Worm (Caenorhabditis elegans): ENCODE measurements around the gene gpr-1.

Gene gpr-1

ce11 chrIII:8611282-8611681 lies 17.4 kb upstream of the gpr-1 start:
- TF ChIP-seq ztf-22 (GFP tag; optimal IDR thresholded peaks at IDR 0.05) (no peak), cebp-1 (GFP tag; IDR thresholded peaks at IDR 0.05) (peak; percentile 47; the same call in 1 of the 2 replicates), cebp-1 (tag; optimal IDR thresholded peaks at IDR 0.05) (peak; percentile 90)

DNA sequence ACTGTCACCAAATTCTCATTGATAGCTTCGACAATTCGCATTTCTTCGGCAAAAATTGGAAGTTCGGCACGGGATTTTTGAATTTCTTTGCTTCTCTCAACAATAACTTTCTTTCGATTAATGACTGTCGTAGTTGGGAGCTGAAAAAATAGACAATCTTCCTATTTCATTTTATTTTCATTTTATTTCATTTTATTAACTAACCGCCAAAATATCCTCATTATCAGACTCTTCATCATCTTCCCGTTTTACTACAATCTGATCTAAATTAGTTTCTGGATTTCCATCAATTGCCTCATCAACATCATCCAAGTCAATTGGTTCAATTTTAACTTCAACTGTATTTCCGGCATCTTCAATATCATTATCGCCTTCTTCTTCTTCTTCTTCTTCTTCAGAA lies 15.2 kb upstream of the gpr-1 start:
- TF ChIP-seq hlh-26 (GFP tag; conservative IDR thresholded peaks at IDR 0.05), result no peak
- TF ChIP-seq B0336.3 (GFP tag; IDR thresholded peaks at IDR 0.05), result no peak
- no peak for TF ChIP-seq madf-8 (GFP tag; conservative IDR thresholded peaks at IDR 0.05)
- TF ChIP-seq mel-28 (tag; optimal IDR thresholded peaks at IDR 0.05; ENCODE audit: borderline replicate concordance), result no peak
- TF ChIP-seq ekl-4 (GFP tag; IDR thresholded peaks at IDR 0.05), result no peak
- no peak for TF ChIP-seq nfya-2 (GFP tag; IDR thresholded peaks at IDR 0.05)
- TF ChIP-seq tlf-1 (GFP tag; optimal IDR thresholded peaks at IDR 0.05), result no peak
- no peak for TF ChIP-seq bed-2 (GFP tag; IDR thresholded peaks at IDR 0.05)
- no peak for TF ChIP-seq gei-17 (GFP tag; optimal IDR thresholded peaks at IDR 0.05)
- TF ChIP-seq aptf-3 (GFP tag; IDR thresholded peaks at IDR 0.05), result no peak
- no peak for TF ChIP-seq ceh-58 (GFP tag; IDR thresholded peaks at IDR 0.05)
- TF ChIP-seq cebp-1 (GFP tag; IDR thresholded peaks at IDR 0.05), result no peak
- TF ChIP-seq cebp-1 (tag; optimal IDR thresholded peaks at IDR 0.05), result no peak
- no peak for TF ChIP-seq dox-1 (GFP tag; IDR thresholded peaks at IDR 0.05)
- TF ChIP-seq B0035.1 (tag; optimal IDR thresholded peaks at IDR 0.05), result no peak
- no peak for TF ChIP-seq Y67H2A.10 (GFP tag; conservative IDR thresholded peaks at IDR 0.05)
- no peak for TF ChIP-seq sdz-38 (tag; optimal IDR thresholded peaks at IDR 0.05)
- no peak for TF ChIP-seq C17E4.6 (GFP tag; IDR thresholded peaks at IDR 0.05)
- TF ChIP-seq D2030.7 (GFP tag; IDR thresholded peaks at IDR 0.05), result no peak
- no peak for TF ChIP-seq K11D2.4 (GFP tag; IDR thresholded peaks at IDR 0.05)

DNA sequence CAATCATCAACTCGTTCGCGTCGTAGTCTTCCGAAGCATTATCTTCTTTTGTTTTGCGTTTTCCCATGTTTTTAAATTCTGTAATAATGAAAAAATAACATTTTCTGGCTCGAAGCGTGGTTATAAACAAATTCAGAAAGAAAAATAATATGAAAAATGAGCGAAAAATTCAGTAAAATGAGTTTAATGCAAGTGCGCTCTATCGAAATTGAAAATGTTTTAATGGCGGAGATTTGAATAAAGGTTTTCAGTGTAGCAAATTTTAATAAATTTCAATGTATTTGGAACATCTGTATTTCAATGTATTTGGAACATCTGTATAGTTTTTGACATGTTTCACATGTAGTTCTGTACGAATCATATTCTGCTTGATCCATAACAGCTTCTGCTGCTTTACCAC lies 14.2 kb upstream of the gpr-1 start, which contains the start of gene rha-2:
Gene rha-2, minus strand, starts transcription at position 80 of the 400 bp plus-strand sequence.
- TF ChIP-seq F57C9.4 (tag; optimal IDR thresholded peaks at IDR 0.05) (no peak), ztf-18 (tag; optimal IDR thresholded peaks at IDR 0.05) (no peak), zfh-2 (GFP tag; conservative IDR thresholded peaks at IDR 0.05) (no peak), mes-4 (tag; optimal IDR thresholded peaks at IDR 0.05) (no peak), lin-54 (GFP tag; optimal IDR thresholded peaks at IDR 0.05) (peak; percentile 42), pbrm-1 (GFP tag; IDR thresholded peaks at IDR 0.05) (no peak), lin-35 (GFP tag; optimal IDR thresholded peaks at IDR 0.05) (no peak), Y95B8A.8 (GFP tag; IDR thresholded peaks at IDR 0.05) (no peak), ceh-58 (GFP tag; IDR thresholded peaks at IDR 0.05) (no peak), efl-1 (GFP tag; optimal IDR thresholded peaks at IDR 0.05) (peak; percentile 51), mel-28 (tag; optimal IDR thresholded peaks at IDR 0.05; ENCODE audit: borderline replicate concordance) (no peak), ztf-22 (GFP tag; optimal IDR thresholded peaks at IDR 0.05) (no peak), C06A6.2 (GFP tag; conservative IDR thresholded peaks at IDR 0.05) (no peak), him-1 (tag; optimal IDR thresholded peaks at IDR 0.05) (no peak), mcd-1 (GFP tag; IDR thresholded peaks at IDR 0.05) (peak; percentile 76)

DNA sequence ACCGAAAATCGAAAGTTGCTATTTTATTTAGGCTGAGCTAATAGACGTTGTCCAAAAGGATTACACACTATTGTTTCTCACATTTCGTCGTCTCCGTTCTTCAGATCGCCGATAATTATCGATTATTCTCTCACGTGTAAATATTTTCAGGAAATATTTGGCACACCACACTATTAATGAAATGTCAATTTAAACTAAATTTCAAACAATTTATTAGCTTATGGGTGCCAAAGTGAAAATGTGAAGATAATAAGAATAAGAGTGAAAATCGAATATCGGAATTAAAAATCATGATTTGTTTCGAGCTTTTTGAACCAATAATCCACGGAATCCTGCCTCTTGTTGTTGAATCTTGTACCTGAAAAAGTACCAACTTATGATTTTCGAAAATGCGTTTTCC lies 12.1 kb upstream of the gpr-1 start, which contains the start of gene C06E1.11:
Gene C06E1.11, minus strand, starts transcription at position 101 of the 400 bp plus-strand sequence.
- TF ChIP-seq tbp1 (GFP tag; optimal IDR thresholded peaks at IDR 0.05) (no peak), hlh-26 (GFP tag; conservative IDR thresholded peaks at IDR 0.05) (no peak), pbrm-1 (GFP tag; IDR thresholded peaks at IDR 0.05) (no peak), C17E4.6 (GFP tag; IDR thresholded peaks at IDR 0.05) (no peak), ama-1 (optimal IDR thresholded peaks at IDR 0.05) (no peak), ama-1 (GFP tag; optimal IDR thresholded peaks at IDR 0.05) (no peak), lin-40 (tag; optimal IDR thresholded peaks at IDR 0.05) (no peak), ztf-25 (GFP tag; IDR thresholded peaks at IDR 0.05) (no peak), B0261.1 (tag; optimal IDR thresholded peaks at IDR 0.05) (no peak), ceh-79 (tag; optimal IDR thresholded peaks at IDR 0.05) (no peak), F33H1.4 (GFP tag; IDR thresholded peaks at IDR 0.05) (no peak), attf-5 (GFP tag; optimal IDR thresholded peaks at IDR 0.05) (no peak), F22D6.2 (tag; optimal IDR thresholded peaks at IDR 0.05) (no peak), rpc-1 (optimal IDR thresholded peaks at IDR 0.05) (no peak), rpc-1 (tag; optimal IDR thresholded peaks at IDR 0.05) (no peak), ekl-4 (GFP tag; IDR thresholded peaks at IDR 0.05) (no peak), F37B4.10 (GFP tag; IDR thresholded peaks at IDR 0.05) (no peak), him-1 (tag; optimal IDR thresholded peaks at IDR 0.05) (no peak), aptf-2 (GFP tag; conservative IDR thresholded peaks at IDR 0.05) (no peak), ztf-18 (tag; optimal IDR thresholded peaks at IDR 0.05) (no peak), zfh-2 (GFP tag; conservative IDR thresholded peaks at IDR 0.05) (no peak)

Measured in whole organism, young adult.